Worm (Caenorhabditis elegans): ENCODE data around the gene F35H12.1.

Gene F35H12.1

ce11 chrX:977958-978686, 44.5 kb downstream of the F35H12.1 start, which contains the start of gene abhd-3.2:
Gene abhd-3.2 (minus strand): TSS chrX:978008.
- no peak for TF ChIP-seq him-1 (tag; optimal IDR thresholded peaks at IDR 0.05)
- no peak for TF ChIP-seq dao-5 (tag; optimal IDR thresholded peaks at IDR 0.05)
- no peak for TF ChIP-seq W03F9.2 (tag; optimal IDR thresholded peaks at IDR 0.05)

- TF ChIP-seq him-1 (tag; optimal IDR thresholded peaks at IDR 0.05), result no peak
- TF ChIP-seq W03F9.2 (tag; optimal IDR thresholded peaks at IDR 0.05), result no peak
- TF ChIP-seq dao-5 (tag; optimal IDR thresholded peaks at IDR 0.05), result no peak
These were observed 46.8 kb downstream of the F35H12.1 start, which contains the start of gene C44C1.1 for ce11 chrX:980252-981009. Gene C44C1.1 (plus strand): TSS chrX:980776.

DNA sequence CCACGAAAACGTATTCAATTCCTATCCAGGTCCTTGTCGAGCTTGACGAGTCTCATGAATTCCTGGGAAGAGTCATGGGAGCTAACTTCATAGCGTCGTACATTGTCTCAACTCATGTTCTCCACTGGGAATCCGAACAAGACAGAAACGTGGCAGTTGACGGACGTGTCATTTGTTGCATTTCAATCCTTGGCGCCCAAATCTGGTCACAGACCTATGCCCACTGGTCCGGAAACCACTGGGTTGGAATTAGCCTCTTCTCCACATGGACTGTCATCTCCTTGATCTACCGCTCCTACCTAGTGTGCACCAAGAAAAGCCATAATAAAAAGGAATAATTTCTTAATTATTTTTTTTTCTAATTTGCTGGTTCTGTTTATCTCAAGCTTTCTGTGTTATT, 49.0 kb downstream of the F35H12.1 start:
- TF ChIP-seq him-1 (tag; optimal IDR thresholded peaks at IDR 0.05) (no peak), dao-5 (tag; optimal IDR thresholded peaks at IDR 0.05) (no peak), W03F9.2 (tag; optimal IDR thresholded peaks at IDR 0.05) (no peak)

- TF ChIP-seq W03F9.2 (tag; optimal IDR thresholded peaks at IDR 0.05) (no peak), dao-5 (tag; optimal IDR thresholded peaks at IDR 0.05) (no peak), him-1 (tag; optimal IDR thresholded peaks at IDR 0.05) (no peak)
These were observed 52.9 kb downstream of the F35H12.1 start for ce11 chrX:986463-986862.
